Fruit fly (Drosophila melanogaster) whole organism, embryonic: ENCODE data around the gene CG3841.

Experiments used
- Atf-2 ChIP-seq: fragments of 200-800 bp; sonication (Bioruptor generic); optimal IDR thresholded peaks from 2 replicates; lab custom pipeline; 2016; ENCODE audit warnings: missing biosample characterization, missing genetic modification characterization
- Bteb2 ChIP-seq: fragments of 200-800 bp; sonication (Bioruptor generic); optimal IDR thresholded peaks from 2 replicates; lab custom pipeline; 2016; ENCODE audit warnings: missing biosample characterization, missing genetic modification characterization
- CG10274 ChIP-seq: fragments of 200-800 bp; sonication (Bioruptor generic); optimal IDR thresholded peaks from 3 replicates; lab custom pipeline; 2017; ENCODE audit warnings: missing biosample characterization, mild to moderate bottlenecking, missing genetic modification characterization
- CG10543 ChIP-seq: fragments of 200-800 bp; sonication (Bioruptor generic); optimal IDR thresholded peaks from 3 replicates; lab custom pipeline; 2017; ENCODE audit warnings: missing biosample characterization, mild to moderate bottlenecking, missing genetic modification characterization, moderate library complexity
- CG12155 ChIP-seq: fragments of 200-800 bp; sonication (Bioruptor generic); optimal IDR thresholded peaks from 3 replicates; lab custom pipeline; 2016; ENCODE audit warnings: missing biosample characterization, missing genetic modification characterization
- CG12299 ChIP-seq: fragments of 200-800 bp; sonication (Bioruptor generic); optimal IDR thresholded peaks from 2 replicates; lab custom pipeline; 2018; ENCODE audit warnings: missing biosample characterization, mild to moderate bottlenecking, missing genetic modification characterization
- CG1233 ChIP-seq: fragments of 200-800 bp; sonication (Bioruptor generic); optimal IDR thresholded peaks from 4 replicates; lab custom pipeline; 2018; ENCODE audit warnings: missing biosample characterization, mild to moderate bottlenecking, missing genetic modification characterization
- CG12659 ChIP-seq: fragments of 200-800 bp; sonication (Bioruptor generic); optimal IDR thresholded peaks from 3 replicates; lab custom pipeline; 2017; ENCODE audit warnings: mild to moderate bottlenecking, missing biosample characterization, missing genetic modification reagents, missing genetic modification characterization
- CG14014 ChIP-seq: fragments of 200-800 bp; sonication (Bioruptor generic); IDR thresholded peaks from 2 replicates; pipeline ENCODE4 v1.3.6; 2022; ENCODE audit warnings: missing biosample characterization, missing genetic modification characterization
- CG14050 ChIP-seq: fragments of 200-800 bp; sonication (Bioruptor generic); IDR thresholded peaks from 3 replicates; pipeline ENCODE4 v1.3.6; 2022; ENCODE audit warnings: missing biosample characterization, missing genetic modification characterization
- CG15269 ChIP-seq: fragments of 200-800 bp; sonication (Bioruptor generic); optimal IDR thresholded peaks from 2 replicates; lab custom pipeline; 2018; ENCODE audit warnings: missing biosample characterization, mild to moderate bottlenecking, missing genetic modification characterization, moderate library complexity
- CG16813 ChIP-seq: fragments of 200-800 bp; sonication (Bioruptor generic); IDR thresholded peaks from 3 replicates; pipeline ENCODE4 v1.3.6; 2022; ENCODE audit warnings: missing biosample characterization, missing genetic modification characterization; ENCODE audit not compliant: partially characterized antibody
- CG2120 ChIP-seq: fragments of 200-800 bp; sonication (Bioruptor generic); optimal IDR thresholded peaks from 3 replicates; lab custom pipeline; 2016; ENCODE audit warnings: missing biosample characterization, missing genetic modification characterization
- CG2129 ChIP-seq: fragments of 200-800 bp; sonication (Bioruptor generic); IDR thresholded peaks from 2 replicates; pipeline ENCODE4 v1.3.6; 2022; ENCODE audit warnings: missing biosample characterization, missing genetic modification characterization; ENCODE audit not compliant: partially characterized antibody
- CG30403 ChIP-seq: fragments of 200-800 bp; sonication (Bioruptor generic); optimal IDR thresholded peaks from 3 replicates; lab custom pipeline; 2016; ENCODE audit warnings: missing biosample characterization, missing genetic modification characterization
- CG3838 ChIP-seq: fragments of 200-800 bp; sonication (Bioruptor generic); optimal IDR thresholded peaks from 3 replicates; lab custom pipeline; 2016; ENCODE audit warnings: missing biosample characterization, missing genetic modification characterization
- CG3847 ChIP-seq: fragments of 200-800 bp; sonication (Bioruptor generic); IDR thresholded peaks from 2 replicates; pipeline ENCODE4 v1.3.6; 2022; ENCODE audit warnings: missing biosample characterization, missing genetic modification characterization
- CG4360 ChIP-seq: fragments of 200-800 bp; sonication (Bioruptor generic); IDR thresholded peaks from 2 replicates; pipeline ENCODE4 v1.3.6; 2022; ENCODE audit warnings: missing biosample characterization, missing genetic modification characterization
- CG6689 ChIP-seq: fragments of 200-800 bp; sonication (Bioruptor generic); IDR thresholded peaks from 2 replicates; pipeline ENCODE4 v1.3.6; 2022; ENCODE audit warnings: missing biosample characterization, missing genetic modification characterization
- CG9876 ChIP-seq: fragments of 200-800 bp; sonication (Bioruptor generic); optimal IDR thresholded peaks from 2 replicates; lab custom pipeline; 2016; ENCODE audit warnings: missing biosample characterization, missing genetic modification characterization
- CoRest ChIP-seq: fragments of 200-800 bp; sonication (Bioruptor generic); optimal IDR thresholded peaks from 3 replicates; lab custom pipeline; 2018; ENCODE audit warnings: missing biosample characterization, mild to moderate bottlenecking, missing genetic modification characterization, moderate library complexity
- Doc3 ChIP-seq: fragments of 200-800 bp; sonication (Bioruptor generic); IDR thresholded peaks from 3 replicates; pipeline ENCODE4 v1.3.6; 2022; ENCODE audit warnings: missing biosample characterization, missing genetic modification characterization; ENCODE audit not compliant: partially characterized antibody
- MESR4 ChIP-seq: fragments of 200-800 bp; sonication (Bioruptor generic); optimal IDR thresholded peaks from 2 replicates; lab custom pipeline; 2018; ENCODE audit warnings: missing biosample characterization, mild to moderate bottlenecking, missing genetic modification characterization, moderate library complexity
- Nf-YB ChIP-seq: fragments of 200-800 bp; sonication (Bioruptor generic); optimal IDR thresholded peaks from 3 replicates; lab custom pipeline; 2019; ENCODE audit warnings: missing biosample characterization, mild to moderate bottlenecking, missing genetic modification characterization, moderate library complexity
- Six4 ChIP-seq: fragments of 200-800 bp; sonication (Bioruptor generic); optimal IDR thresholded peaks from 2 replicates; lab custom pipeline; 2016; ENCODE audit warnings: missing biosample characterization, missing genetic modification characterization
- abd-A ChIP-seq: fragments of 200-800 bp; sonication (Bioruptor generic); optimal IDR thresholded peaks from 3 replicates; lab custom pipeline; 2019; ENCODE audit warnings: missing biosample characterization, mild to moderate bottlenecking, missing genetic modification characterization, moderate library complexity
- ato ChIP-seq: fragments of 200-800 bp; sonication (Bioruptor generic); IDR thresholded peaks from 2 replicates; pipeline ENCODE4 v1.3.6; 2022; ENCODE audit warnings: missing biosample characterization, missing genetic modification characterization; ENCODE audit not compliant: partially characterized antibody
- bcd ChIP-seq: fragments of 200-800 bp; sonication (Bioruptor generic); optimal IDR thresholded peaks from 2 replicates; lab custom pipeline; 2017; ENCODE audit warnings: missing biosample characterization, mild to moderate bottlenecking, missing genetic modification characterization
- bigmax ChIP-seq: fragments of 200-800 bp; sonication (Bioruptor generic); optimal IDR thresholded peaks from 2 replicates; lab custom pipeline; 2018; ENCODE audit warnings: missing biosample characterization, mild to moderate bottlenecking, missing genetic modification characterization
- cad ChIP-seq: fragments of >200 bp; optimal IDR thresholded peaks from 2 replicates; lab custom pipeline; 2017; ENCODE audit warnings: missing biosample characterization, missing genetic modification characterization
- caup ChIP-seq: fragments of 200-800 bp; sonication (Bioruptor generic); optimal IDR thresholded peaks from 3 replicates; lab custom pipeline; 2017; ENCODE audit warnings: missing biosample characterization, mild to moderate bottlenecking, missing genetic modification characterization, moderate library complexity; ENCODE audit not compliant: severe bottlenecking
- crp ChIP-seq, 2 experiments: fragments of 200-800 bp; sonication (Bioruptor generic); optimal IDR thresholded peaks; 2 replicates in 1 of 2; 3 replicates in 1 of 2; lab custom pipeline; 2017; ENCODE audit warnings: missing biosample characterization in 2 of 2, missing genetic modification characterization in 2 of 2, mild to moderate bottlenecking in 1 of 2, moderate library complexity in 1 of 2
- cwo ChIP-seq: fragments of 200-800 bp; sonication (Bioruptor generic); optimal IDR thresholded peaks from 3 replicates; lab custom pipeline; 2017; ENCODE audit warnings: missing biosample characterization, missing genetic modification characterization, mild to moderate bottlenecking, moderate library complexity, missing genetic modification reagents
- da ChIP-seq: fragments of 200-800 bp; sonication (Bioruptor generic); optimal IDR thresholded peaks from 2 replicates; lab custom pipeline; 2016; ENCODE audit warnings: missing biosample characterization, missing genetic modification characterization
- danr ChIP-seq: fragments of 200-800 bp; sonication (Bioruptor generic); IDR thresholded peaks from 2 replicates; pipeline ENCODE4 v1.3.6; 2022; ENCODE audit warnings: missing biosample characterization, missing genetic modification characterization
- dmrt11E ChIP-seq: fragments of 200-800 bp; sonication (Bioruptor generic); optimal IDR thresholded peaks from 3 replicates; lab custom pipeline; 2018; ENCODE audit warnings: missing biosample characterization, mild to moderate bottlenecking, missing genetic modification characterization, moderate library complexity
- gem ChIP-seq: fragments of 200-800 bp; sonication (Bioruptor generic); optimal IDR thresholded peaks from 2 replicates; lab custom pipeline; 2019; ENCODE audit warnings: missing biosample characterization, mild to moderate bottlenecking, missing genetic modification characterization, moderate library complexity
- ind ChIP-seq: fragments of 200-800 bp; sonication (Bioruptor generic); optimal IDR thresholded peaks from 3 replicates; lab custom pipeline; 2016; ENCODE audit warnings: missing biosample characterization, missing genetic modification characterization
- jigr1 ChIP-seq: fragments of 200-800 bp; sonication (Bioruptor generic); IDR thresholded peaks from 3 replicates; pipeline ENCODE4 v1.3.6; 2022; ENCODE audit warnings: missing biosample characterization, missing genetic modification characterization
- klu ChIP-seq: fragments of 200-800 bp; sonication (Bioruptor generic); IDR thresholded peaks from 2 replicates; pipeline ENCODE4 v1.3.6; 2022; ENCODE audit warnings: missing biosample characterization, missing genetic modification characterization
- mam ChIP-seq: fragments of 200-800 bp; sonication (Bioruptor generic); optimal IDR thresholded peaks from 3 replicates; lab custom pipeline; 2016; ENCODE audit warnings: missing biosample characterization, missing genetic modification characterization
- pan ChIP-seq, 4 experiments: fragments of >200 bp in 3 of 4; fragments of 200-800 bp in 1 of 4; sonication (Bioruptor generic) in 1 of 4; optimal IDR thresholded peaks in 3 of 4; IDR thresholded peaks in 1 of 4; 2 replicates each; pipeline versions ENCODE4 v1.3.6 to Lab custom; 2017 to 2022; ENCODE audit warnings: missing biosample characterization in 2 of 4, missing genetic modification characterization in 2 of 4, mixed read lengths in 1 of 4
- pfk ChIP-seq: fragments of 200-800 bp; sonication (Bioruptor generic); optimal IDR thresholded peaks from 2 replicates; lab custom pipeline; 2018; ENCODE audit warnings: missing biosample characterization, mild to moderate bottlenecking, missing genetic modification characterization, moderate library complexity
- salm ChIP-seq: fragments of 200-800 bp; sonication (Bioruptor generic); optimal IDR thresholded peaks from 2 replicates; lab custom pipeline; 2018; ENCODE audit warnings: missing biosample characterization, mild to moderate bottlenecking, missing genetic modification characterization
- sisA ChIP-seq: fragments of 200-800 bp; sonication (Bioruptor generic); IDR thresholded peaks from 2 replicates; pipeline ENCODE4 v1.3.6; 2022; ENCODE audit warnings: missing biosample characterization, missing genetic modification characterization
- slp2 ChIP-seq: fragments of 200-800 bp; sonication (Bioruptor generic); optimal IDR thresholded peaks from 2 replicates; lab custom pipeline; 2016; ENCODE audit warnings: missing biosample characterization, missing genetic modification characterization
- tin ChIP-seq: fragments of 200-800 bp; sonication (Bioruptor generic); optimal IDR thresholded peaks from 3 replicates; lab custom pipeline; 2016; ENCODE audit warnings: missing biosample characterization, missing genetic modification characterization
- tup ChIP-seq: fragments of 200-800 bp; sonication (Bioruptor generic); optimal IDR thresholded peaks from 2 replicates; lab custom pipeline; 2016; ENCODE audit warnings: missing biosample characterization, mild to moderate bottlenecking, missing genetic modification characterization, moderate library complexity
- twi ChIP-seq: fragments of 200-800 bp; optimal IDR thresholded peaks from 2 replicates; lab custom pipeline; 2019; ENCODE audit warnings: missing biosample characterization, mild to moderate bottlenecking, missing genetic modification characterization, moderate library complexity
- yki ChIP-seq: fragments of >200 bp; optimal IDR thresholded peaks from 3 replicates; lab custom pipeline; 2018

Gene CG3841

dm6 chr2L:9616654-9617053 is 27.4 kb downstream of the CG3841 start (continued):
- TF ChIP-seq da (GFP tag; lab: Kevin White, UChicago) = no peak
- no peak for TF ChIP-seq cad (GFP tag; lab: Kevin White, UChicago)
- TF ChIP-seq CG12155 (GFP tag; lab: Kevin White, UChicago) = peak; percentile 51
- TF ChIP-seq Nf-YB = peak; percentile 25
- no peak for TF ChIP-seq bcd
- 0 out of 2 replicates have a peak, but pooled peaks have one; percentile 36 for TF ChIP-seq CG14014
- TF ChIP-seq Bteb2 (GFP tag; lab: Kevin White, UChicago) = peak; percentile 24
- no peak for TF ChIP-seq bigmax (GFP tag; lab: Kevin White, UChicago)
- TF ChIP-seq yki = no peak
- peak; percentile 55 for TF ChIP-seq CoRest (tag; lab: Kevin White, UChicago)
- peak; percentile 76 for TF ChIP-seq CG10543 (GFP tag; lab: Kevin White, UChicago)
- TF ChIP-seq gem (tag; lab: Kevin White, UChicago) = peak; percentile 33
- TF ChIP-seq ind (GFP tag; lab: Kevin White, UChicago) = no peak
- TF ChIP-seq salm = no peak
- peak; percentile 68 for TF ChIP-seq CG2120 (GFP tag; lab: Kevin White, UChicago)
- TF ChIP-seq danr (GFP tag; lab: Robert Waterston, UW) = no peak
- no peak for TF ChIP-seq CG10274 (GFP tag; lab: Kevin White, UChicago)
- TF ChIP-seq CG2129 = peak; percentile 26; the same call in 1 of the 2 replicates
- peak; percentile 48 for TF ChIP-seq abd-A (tag; lab: Kevin White, UChicago)
- TF ChIP-seq CG1233 (GFP tag; lab: Kevin White, UChicago) = no peak
- peak; percentile 20 for TF ChIP-seq caup (GFP tag; lab: Kevin White, UChicago)
- no peak; the same call in 2 of the 3 replicates for TF ChIP-seq CG14050
- TF ChIP-seq crp (GFP tag; optimal IDR thresholded peaks at IDR 0.05; lab: Kevin White, UChicago) = peak; percentile 76 to 96
- peak; percentile 16 for TF ChIP-seq CG15269 (tag; lab: Kevin White, UChicago)
- peak; percentile 52 for TF ChIP-seq mam (GFP tag; lab: Kevin White, UChicago)
- no peak for TF ChIP-seq tup (GFP tag; lab: Kevin White, UChicago)
- TF ChIP-seq sisA (GFP tag; lab: Robert Waterston, UW) = no peak
- no peak for TF ChIP-seq pfk (GFP tag; lab: Kevin White, UChicago)
- no peak for TF ChIP-seq Atf-2 (GFP tag; lab: Kevin White, UChicago)
- TF ChIP-seq CG16813 (GFP tag; lab: Robert Waterston, UW) = peak; percentile 73
- TF ChIP-seq Doc3 (GFP tag; lab: Robert Waterston, UW) = peak; percentile 58
- TF ChIP-seq Six4 (GFP tag; lab: Kevin White, UChicago) = no peak
- TF ChIP-seq CG12659 (GFP tag; lab: Kevin White, UChicago) = peak; percentile 80
- no peak for TF ChIP-seq CG9876 (GFP tag; lab: Kevin White, UChicago)
- TF ChIP-seq dmrt11E (tag; lab: Kevin White, UChicago) = no peak
- no peak for TF ChIP-seq slp2 (GFP tag; lab: Kevin White, UChicago)
- peak; percentile 51 for TF ChIP-seq CG3847
- 0 out of 2 replicates have a peak, but pooled peaks have one; percentile 9 for TF ChIP-seq CG6689
- no peak for TF ChIP-seq twi
- TF ChIP-seq tin (GFP tag; lab: Kevin White, UChicago) = no peak
- peak; percentile 34 for TF ChIP-seq CG12299 (tag; lab: Kevin White, UChicago)
- no peak for TF ChIP-seq jigr1
- peak; percentile 52 for TF ChIP-seq CG3838 (GFP tag; lab: Kevin White, UChicago)
- no peak for TF ChIP-seq pan (optimal IDR thresholded peaks at IDR 0.05; lab: Kevin White, UChicago)
- peak in 1 of 2 experiments; percentile 56 for TF ChIP-seq pan (GFP tag; optimal IDR thresholded peaks at IDR 0.05 in 1 of 2, IDR thresholded peaks at IDR 0.05 in 1 of 2)
- no peak for TF ChIP-seq cwo (GFP tag; lab: Kevin White, UChicago)
- TF ChIP-seq ato = peak; percentile 63; the same call in 1 of the 2 replicates
- TF ChIP-seq CG30403 (GFP tag; lab: Kevin White, UChicago) = peak; percentile 54
- TF ChIP-seq klu (GFP tag; lab: Robert Waterston, UW) = no peak
- TF ChIP-seq MESR4 (GFP tag; lab: Kevin White, UChicago) = peak; percentile 64
- TF ChIP-seq CG4360 (GFP tag; lab: Robert Waterston, UW) = peak; percentile 78
